Fruit fly (Drosophila melanogaster) whole organism, prepupa: ENCODE measurements around the gene CG1789.

Source experiments
- Blimp-1 ChIP-seq: fragments of 200-800 bp; sonication (Bioruptor generic); optimal IDR thresholded peaks from 3 replicates; lab custom pipeline; 2017; ENCODE audit warnings: missing biosample characterization, missing genetic modification characterization, mild to moderate bottlenecking, moderate library complexity, missing genetic modification reagents
- CG10631 ChIP-seq: fragments of 200-800 bp; sonication (Bioruptor generic); optimal IDR thresholded peaks from 2 replicates; lab custom pipeline; 2016; ENCODE audit warnings: missing biosample characterization, missing genetic modification characterization
- CG10669 ChIP-seq: fragments of 200-800 bp; sonication (Bioruptor generic); optimal IDR thresholded peaks from 3 replicates; lab custom pipeline; 2018; ENCODE audit warnings: missing biosample characterization, mild to moderate bottlenecking, missing genetic modification characterization, moderate library complexity
- CG11294 ChIP-seq: fragments of 200-800 bp; sonication (Bioruptor generic); IDR thresholded peaks from 2 replicates; pipeline ENCODE4 v1.3.6; 2022; ENCODE audit warnings: missing biosample characterization, missing genetic modification characterization
- CG11762 ChIP-seq: fragments of 200-800 bp; sonication (Bioruptor generic); optimal IDR thresholded peaks from 3 replicates; lab custom pipeline; 2016; ENCODE audit warnings: missing biosample characterization, missing genetic modification characterization; ENCODE audit not compliant: insufficient read depth
- CG11902 ChIP-seq: fragments of 200-800 bp; sonication (Bioruptor generic); optimal IDR thresholded peaks from 3 replicates; lab custom pipeline; 2016; ENCODE audit warnings: missing biosample characterization, missing genetic modification characterization
- CG15336 ChIP-seq: fragments of 200-800 bp; sonication (Bioruptor generic); IDR thresholded peaks from 2 replicates; pipeline ENCODE4 v1.3.6; 2022; ENCODE audit warnings: missing biosample characterization, missing genetic modification characterization
- CG1621 ChIP-seq: fragments of 200-800 bp; sonication (Bioruptor generic); optimal IDR thresholded peaks from 3 replicates; lab custom pipeline; 2018; ENCODE audit warnings: missing biosample characterization, mild to moderate bottlenecking, missing genetic modification characterization
- CG16779 ChIP-seq: fragments of 200-800 bp; sonication (Bioruptor generic); optimal IDR thresholded peaks from 3 replicates; lab custom pipeline; 2017; ENCODE audit warnings: missing biosample characterization, mild to moderate bottlenecking, missing genetic modification characterization
- CG3032 ChIP-seq: fragments of 200-800 bp; optimal IDR thresholded peaks from 2 replicates; lab custom pipeline; 2019; ENCODE audit warnings: missing biosample characterization, mild to moderate bottlenecking, missing genetic modification characterization, moderate library complexity
- CG31627 ChIP-seq: fragments of 200-800 bp; sonication (Bioruptor generic); optimal IDR thresholded peaks from 3 replicates; lab custom pipeline; 2016; ENCODE audit warnings: missing biosample characterization, missing genetic modification characterization
- CG32006 ChIP-seq: fragments of 200-800 bp; sonication (Bioruptor generic); optimal IDR thresholded peaks from 3 replicates; lab custom pipeline; 2017; ENCODE audit warnings: missing biosample characterization, mild to moderate bottlenecking, missing genetic modification characterization
- CG34406 ChIP-seq: fragments of 200-800 bp; sonication (Bioruptor generic); optimal IDR thresholded peaks from 3 replicates; lab custom pipeline; 2016; ENCODE audit warnings: missing biosample characterization, missing genetic modification characterization
- CG3919 ChIP-seq: fragments of 200-800 bp; sonication (Bioruptor generic); optimal IDR thresholded peaks from 3 replicates; lab custom pipeline; 2016; ENCODE audit warnings: missing biosample characterization, missing genetic modification characterization
- CG6792 ChIP-seq: fragments of 200-800 bp; sonication (Bioruptor generic); optimal IDR thresholded peaks from 3 replicates; lab custom pipeline; 2016; ENCODE audit warnings: missing biosample characterization, missing genetic modification characterization
- CG7368 ChIP-seq: fragments of 200-800 bp; sonication (Bioruptor generic); optimal IDR thresholded peaks from 3 replicates; lab custom pipeline; 2016; ENCODE audit warnings: missing biosample characterization, missing genetic modification characterization
- CG8632 ChIP-seq: fragments of 200-800 bp; sonication (Bioruptor generic); optimal IDR thresholded peaks from 3 replicates; lab custom pipeline; 2016; ENCODE audit warnings: missing biosample characterization, missing genetic modification characterization
- Eip75B ChIP-seq: fragments of 200-800 bp; sonication (Bioruptor generic); optimal IDR thresholded peaks from 3 replicates; lab custom pipeline; 2016; ENCODE audit warnings: missing biosample characterization, missing genetic modification characterization
- Ets21C ChIP-seq: fragments of 200-800 bp; sonication (Bioruptor generic); optimal IDR thresholded peaks from 3 replicates; lab custom pipeline; 2016; ENCODE audit warnings: missing biosample characterization, missing genetic modification characterization
- Gug ChIP-seq: fragments of 200-800 bp; sonication (Bioruptor generic); IDR thresholded peaks from 2 replicates; pipeline ENCODE4 v1.3.6; 2022; ENCODE audit warnings: missing biosample characterization, missing genetic modification characterization
- Hr38 ChIP-seq: sonication (Bioruptor generic); optimal IDR thresholded peaks from 2 replicates; lab custom pipeline; 2016; ENCODE audit warnings: missing biosample characterization, missing genetic modification characterization
- Hr39 ChIP-seq: fragments of 200-800 bp; sonication (Bioruptor generic); optimal IDR thresholded peaks from 2 replicates; lab custom pipeline; 2016; ENCODE audit warnings: missing biosample characterization, missing genetic modification characterization
- Hr4 ChIP-seq: fragments of 200-800 bp; sonication (Bioruptor generic); optimal IDR thresholded peaks from 3 replicates; lab custom pipeline; 2016; ENCODE audit warnings: missing biosample characterization, missing genetic modification characterization
- Lpt ChIP-seq: fragments of 200-800 bp; sonication (Bioruptor generic); optimal IDR thresholded peaks from 3 replicates; lab custom pipeline; 2016; ENCODE audit warnings: missing biosample characterization, missing genetic modification characterization
- Met ChIP-seq: fragments of 200-800 bp; sonication (Bioruptor generic); optimal IDR thresholded peaks from 3 replicates; lab custom pipeline; 2016; ENCODE audit warnings: missing biosample characterization, missing genetic modification characterization
- OdsH ChIP-seq: fragments of 200-800 bp; sonication (Bioruptor generic); optimal IDR thresholded peaks from 3 replicates; lab custom pipeline; 2016; ENCODE audit warnings: missing biosample characterization, missing genetic modification characterization
- Smox ChIP-seq: fragments of 200-800 bp; sonication (Bioruptor generic); optimal IDR thresholded peaks from 3 replicates; lab custom pipeline; 2016; ENCODE audit warnings: missing biosample characterization, missing genetic modification characterization
- Sox14 ChIP-seq: fragments of 200-800 bp; sonication (Bioruptor generic); optimal IDR thresholded peaks from 3 replicates; lab custom pipeline; 2016; ENCODE audit warnings: missing biosample characterization, missing genetic modification characterization
- Sox15 ChIP-seq: fragments of 200-800 bp; sonication (Bioruptor generic); optimal IDR thresholded peaks from 3 replicates; lab custom pipeline; 2016; ENCODE audit warnings: missing biosample characterization, missing genetic modification characterization
- achi ChIP-seq: fragments of 200-800 bp; sonication (Bioruptor generic); optimal IDR thresholded peaks from 3 replicates; lab custom pipeline; 2016; ENCODE audit warnings: missing biosample characterization, missing genetic modification characterization
- acj6 ChIP-seq: fragments of 200-800 bp; sonication (Bioruptor generic); optimal IDR thresholded peaks from 3 replicates; lab custom pipeline; 2016; ENCODE audit warnings: missing biosample characterization, missing genetic modification characterization
- cyc ChIP-seq: fragments of 200-800 bp; sonication (Bioruptor generic); optimal IDR thresholded peaks from 3 replicates; lab custom pipeline; 2016; ENCODE audit warnings: missing biosample characterization, missing genetic modification characterization
- eg ChIP-seq: fragments of 200-800 bp; sonication (Bioruptor generic); IDR thresholded peaks from 3 replicates; pipeline ENCODE4 v1.3.6; 2022; ENCODE audit warnings: missing biosample characterization, missing genetic modification characterization
- esn ChIP-seq: fragments of 200-800 bp; sonication (Bioruptor generic); optimal IDR thresholded peaks from 2 replicates; lab custom pipeline; 2016; ENCODE audit warnings: missing biosample characterization, mild to moderate bottlenecking, missing genetic modification characterization, moderate library complexity
- fd59A ChIP-seq: fragments of 200-800 bp; sonication (Bioruptor generic); optimal IDR thresholded peaks from 2 replicates; lab custom pipeline; 2017; ENCODE audit warnings: missing biosample characterization, mild to moderate bottlenecking, missing genetic modification characterization, missing genetic modification reagents
- fd85E ChIP-seq: fragments of 200-800 bp; sonication (Bioruptor generic); optimal IDR thresholded peaks from 3 replicates; lab custom pipeline; 2016; ENCODE audit warnings: missing biosample characterization, missing genetic modification characterization
- fkh ChIP-seq: fragments of 200-800 bp; sonication (Bioruptor generic); optimal IDR thresholded peaks from 3 replicates; lab custom pipeline; 2017; ENCODE audit warnings: missing biosample characterization, mild to moderate bottlenecking, missing genetic modification characterization, moderate library complexity
- net ChIP-seq: fragments of 200-800 bp; sonication (Bioruptor generic); optimal IDR thresholded peaks from 3 replicates; lab custom pipeline; 2016; ENCODE audit warnings: missing biosample characterization, missing genetic modification characterization
- pdm3 ChIP-seq: fragments of 200-800 bp; sonication (Bioruptor generic); optimal IDR thresholded peaks from 3 replicates; lab custom pipeline; 2016; ENCODE audit warnings: missing biosample characterization, missing genetic modification characterization
- salr ChIP-seq, 2 experiments: fragments of 200-800 bp; sonication (Bioruptor generic); optimal IDR thresholded peaks; 3 replicates each; lab custom pipeline; 2016 to 2018; ENCODE audit warnings: missing biosample characterization in 2 of 2, missing genetic modification characterization in 2 of 2, mild to moderate bottlenecking in 1 of 2
- svp ChIP-seq: fragments of 200-800 bp; sonication (Bioruptor generic); peaks from one replicate; lab custom pipeline; 2016; ENCODE audit warnings: missing biosample characterization, missing genetic modification characterization
- vri ChIP-seq: fragments of 200-800 bp; sonication (Bioruptor generic); optimal IDR thresholded peaks from 3 replicates; lab custom pipeline; 2016; ENCODE audit warnings: missing biosample characterization, mild to moderate bottlenecking, missing genetic modification characterization

CG1789 gene

DNA sequence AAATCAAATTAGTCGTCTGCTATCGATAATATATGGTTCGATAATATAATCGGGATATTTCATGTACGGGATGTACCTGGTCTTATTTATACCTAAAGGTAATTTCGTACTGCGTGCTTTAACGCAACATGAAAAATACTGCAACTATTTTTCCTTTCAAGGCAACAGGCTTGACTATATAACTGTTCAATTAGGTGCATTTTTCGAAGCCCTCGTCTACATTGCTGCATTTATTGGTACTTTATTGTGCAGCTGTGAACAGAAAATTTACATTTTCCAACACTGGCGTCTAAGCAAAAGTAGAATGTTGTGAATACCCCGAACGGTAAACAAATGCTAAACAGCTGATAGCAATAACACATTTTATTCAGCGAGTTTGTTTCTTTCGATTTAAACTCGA is 30.3 kb upstream of the CG1789 start, which contains the start of the genes Ppt1 and Ogg1 (continued):
- TF ChIP-seq eg: peak; percentile 20; the same call in 1 of the 3 replicates
- TF ChIP-seq Hr39 (GFP tag; lab: Kevin White, UChicago): peak; percentile 65
- TF ChIP-seq esn: peak; percentile 77
- peak; percentile 74 for TF ChIP-seq svp (GFP tag; lab: Kevin White, UChicago)
- TF ChIP-seq achi (GFP tag; lab: Kevin White, UChicago): peak; percentile 60
- TF ChIP-seq CG6792 (GFP tag; lab: Kevin White, UChicago): peak; percentile 47
- no peak for TF ChIP-seq salr (GFP tag; optimal IDR thresholded peaks at IDR 0.05; lab: Kevin White, UChicago)
- TF ChIP-seq Gug: 0 out of 2 replicates have a peak, but pooled peaks have one; percentile 26
- TF ChIP-seq OdsH (GFP tag; lab: Kevin White, UChicago): peak; percentile 64
- no peak; the same call in 1 of the 2 replicates for TF ChIP-seq CG15336 (GFP tag; lab: Robert Waterston, UW)
- peak; percentile 8 for TF ChIP-seq CG11902 (GFP tag; lab: Kevin White, UChicago)
- peak; percentile 57 for TF ChIP-seq CG10631 (GFP tag; lab: Kevin White, UChicago)
- TF ChIP-seq CG32006 (GFP tag; lab: Kevin White, UChicago): no peak
- TF ChIP-seq CG31627 (GFP tag; lab: Kevin White, UChicago): peak; percentile 71
- no peak for TF ChIP-seq Met (GFP tag; lab: Kevin White, UChicago)
- TF ChIP-seq Lpt (GFP tag; lab: Kevin White, UChicago): no peak
- TF ChIP-seq Sox14 (GFP tag; lab: Kevin White, UChicago): peak; percentile 52
- peak; percentile 88 for TF ChIP-seq fkh (GFP tag; lab: Kevin White, UChicago)
- peak; percentile 6 for TF ChIP-seq CG8632 (GFP tag; lab: Kevin White, UChicago)
- peak; percentile 41 for TF ChIP-seq CG10669
- TF ChIP-seq CG3919 (GFP tag; lab: Kevin White, UChicago): no peak
- peak; percentile 54 for TF ChIP-seq cyc (GFP tag; lab: Kevin White, UChicago)
- no peak for TF ChIP-seq fd59A (GFP tag; lab: Kevin White, UChicago)
- TF ChIP-seq Sox15: peak; percentile 10
- peak; percentile 52 for TF ChIP-seq Ets21C (GFP tag; lab: Kevin White, UChicago)
- TF ChIP-seq CG34406: peak; percentile 15
- no peak for TF ChIP-seq CG16779 (tag; lab: Kevin White, UChicago)
- TF ChIP-seq Eip75B (GFP tag; lab: Kevin White, UChicago): peak; percentile 58
- TF ChIP-seq pdm3: peak; percentile 71
- peak; percentile 29 for TF ChIP-seq CG1621 (tag; lab: Kevin White, UChicago)
- peak; percentile 64 for TF ChIP-seq acj6
- TF ChIP-seq Smox (GFP tag; lab: Kevin White, UChicago): no peak
- TF ChIP-seq vri (GFP tag; lab: Kevin White, UChicago): peak; percentile 36
- no peak for TF ChIP-seq fd85E
- no peak for TF ChIP-seq CG11294 (GFP tag; lab: Robert Waterston, UW)
- TF ChIP-seq CG3032 (tag; lab: Kevin White, UChicago): peak; percentile 40
- TF ChIP-seq Hr4: peak; percentile 21
- TF ChIP-seq net (GFP tag; lab: Kevin White, UChicago): peak; percentile 25
- peak; percentile 31 for TF ChIP-seq CG11762
- TF ChIP-seq Hr38: no peak
- TF ChIP-seq, all 60 proteins: peak for 37

- no peak for TF ChIP-seq fd59A (GFP tag; lab: Kevin White, UChicago)
- no peak for TF ChIP-seq eg
- no peak for TF ChIP-seq CG7368 (GFP tag; lab: Kevin White, UChicago)
- no peak for TF ChIP-seq CG11294 (GFP tag; lab: Robert Waterston, UW)
- TF ChIP-seq Gug: no peak
- no peak for TF ChIP-seq Blimp-1 (GFP tag; lab: Kevin White, UChicago)
Observed at dm6 chrX:8693520-8693919, 26.8 kb upstream of the CG1789 start, which contains the start of gene CG11294. CG11294 (minus strand) TSS chrX:8693620.
